Fruit fly (Drosophila melanogaster) whole organism: ENCODE measurements around the gene Jon66Cii.

Experiments used
- CG8478 ChIP-seq: fragments of >200 bp; optimal IDR thresholded peaks from 2 replicates; lab custom pipeline; 2018; ENCODE audit warnings: inconsistent platforms
- Dll ChIP-seq: fragments of >200 bp; optimal IDR thresholded peaks from 2 replicates; lab custom pipeline; 2017
- EcR ChIP-seq, 2 experiments: fragments of >200 bp; optimal IDR thresholded peaks; 2 replicates each; lab custom pipeline; 2017; ENCODE audit warnings: missing biosample characterization in 2 of 2, missing genetic modification characterization in 2 of 2, missing genetic modification reagents in 2 of 2
- pan ChIP-seq: fragments of >200 bp; optimal IDR thresholded peaks from 2 replicates; lab custom pipeline; 2017
- psq ChIP-seq: fragments of >200 bp; optimal IDR thresholded peaks from 2 replicates; lab custom pipeline; 2017
- usp ChIP-seq: fragments of >200 bp; optimal IDR thresholded peaks from 2 replicates; lab custom pipeline; 2017; ENCODE audit warnings: missing biosample characterization, missing genetic modification characterization, mixed read lengths

Jon66Cii gene

DNA sequence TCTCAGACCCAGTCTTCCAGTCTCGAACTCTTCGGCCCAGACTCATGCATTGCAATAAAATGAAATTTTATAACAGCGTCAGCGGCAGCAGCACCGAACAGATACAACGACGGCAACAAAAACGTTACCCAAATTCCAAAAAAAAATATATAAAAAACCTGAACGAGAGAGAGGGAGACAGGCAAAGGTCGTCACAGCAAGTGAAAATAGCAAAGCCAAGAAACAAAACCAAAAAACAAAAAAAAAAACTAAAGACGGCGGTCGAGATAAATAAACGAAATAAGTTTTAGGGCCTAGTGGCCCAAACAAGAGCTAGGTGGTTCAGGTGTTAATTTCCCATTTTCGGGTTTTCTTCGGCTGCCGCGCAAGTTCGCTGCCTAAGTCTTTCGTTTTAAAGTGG, 19.3 kb downstream of the Jon66Cii start:
- TF ChIP-seq CG8478 (lab: Kevin White, UChicago) (no peak), EcR (GFP tag; optimal IDR thresholded peaks at IDR 0.05; lab: Kevin White, UChicago) (no peak), pan (lab: Kevin White, UChicago) (no peak), Dll (lab: Kevin White, UChicago) (no peak), psq (lab: Kevin White, UChicago) (no peak), usp (GFP tag; lab: Kevin White, UChicago) (no peak)

DNA sequence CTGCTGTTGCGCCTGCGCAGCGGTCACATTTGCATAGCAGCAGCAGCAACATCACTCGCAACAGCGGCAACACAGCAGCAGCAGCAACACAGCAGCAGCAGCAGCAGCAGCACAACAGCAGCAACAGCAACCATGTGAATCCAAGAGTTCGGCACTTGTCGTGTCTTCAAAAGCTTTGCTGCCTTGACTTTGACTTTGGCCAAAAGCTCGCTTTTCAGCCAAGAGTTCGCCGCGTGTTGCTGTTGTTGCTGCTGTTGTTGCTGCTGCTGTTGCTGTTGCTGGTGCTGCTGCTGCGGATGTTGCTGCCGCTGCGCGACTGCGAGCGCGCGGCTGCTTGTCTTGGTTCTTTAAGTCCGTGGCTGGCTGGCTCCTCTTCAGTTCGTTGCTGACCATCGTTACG, 21.4 kb downstream of the Jon66Cii start, which contains the start of gene ImpE1:
ImpE1 (plus strand) TSS at position 371 of the 400 bp plus-strand sequence.
- no peak for TF ChIP-seq psq (lab: Kevin White, UChicago)
- no peak for TF ChIP-seq CG8478 (lab: Kevin White, UChicago)
- TF ChIP-seq pan (lab: Kevin White, UChicago), result no peak
- no peak for TF ChIP-seq EcR (GFP tag; optimal IDR thresholded peaks at IDR 0.05; lab: Kevin White, UChicago)
- TF ChIP-seq Dll (lab: Kevin White, UChicago), result peak; percentile 2
- TF ChIP-seq usp (GFP tag; lab: Kevin White, UChicago), result no peak

DNA sequence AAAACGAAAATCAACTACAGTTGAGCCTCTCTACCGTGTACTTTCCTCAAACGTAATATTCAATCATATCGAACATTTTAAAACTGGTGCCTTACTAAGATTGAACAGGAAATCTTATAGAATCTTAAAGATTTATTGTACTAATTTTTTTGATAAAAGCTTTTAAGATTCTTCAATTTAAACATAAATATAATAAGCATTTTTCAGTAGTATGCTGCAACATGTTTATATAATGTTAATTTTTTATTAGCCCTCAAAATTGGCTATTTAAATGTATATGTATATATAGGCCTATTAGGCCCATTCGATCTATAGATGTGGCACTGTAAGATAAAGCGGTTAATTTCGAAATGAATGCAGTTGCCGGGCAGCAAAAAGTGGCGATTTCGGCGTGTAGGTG, 21.9 kb downstream of the Jon66Cii start:
- TF ChIP-seq EcR (GFP tag; optimal IDR thresholded peaks at IDR 0.05; lab: Kevin White, UChicago), result no peak
- no peak for TF ChIP-seq CG8478 (lab: Kevin White, UChicago)
- TF ChIP-seq usp (GFP tag; lab: Kevin White, UChicago), result no peak
- no peak for TF ChIP-seq pan (lab: Kevin White, UChicago)
- TF ChIP-seq Dll (lab: Kevin White, UChicago), result no peak
- TF ChIP-seq psq (lab: Kevin White, UChicago), result no peak

DNA sequence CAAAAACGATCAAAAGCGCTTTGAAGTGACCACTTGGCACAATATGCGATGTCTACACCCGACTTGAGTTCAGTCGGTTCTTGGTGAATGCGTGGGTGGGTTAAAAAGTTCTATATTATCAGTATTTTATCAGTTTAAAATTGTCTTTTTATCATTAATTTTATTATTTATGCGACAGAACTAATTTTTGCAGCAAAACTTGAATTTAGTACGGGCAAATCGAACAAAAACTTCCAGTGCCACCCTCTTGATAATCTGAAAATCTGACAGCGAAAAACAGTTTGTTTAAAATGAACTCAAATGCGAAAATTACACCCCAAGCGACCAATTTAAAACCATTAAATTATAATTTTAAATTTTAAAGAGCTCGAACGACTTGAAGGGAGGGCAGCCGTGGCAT, 22.5 kb downstream of the Jon66Cii start:
- TF ChIP-seq Dll (lab: Kevin White, UChicago), result no peak
- no peak for TF ChIP-seq pan (lab: Kevin White, UChicago)
- no peak for TF ChIP-seq psq (lab: Kevin White, UChicago)
- no peak for TF ChIP-seq CG8478 (lab: Kevin White, UChicago)
- no peak for TF ChIP-seq EcR (GFP tag; optimal IDR thresholded peaks at IDR 0.05; lab: Kevin White, UChicago)
- TF ChIP-seq usp (GFP tag; lab: Kevin White, UChicago), result no peak

DNA sequence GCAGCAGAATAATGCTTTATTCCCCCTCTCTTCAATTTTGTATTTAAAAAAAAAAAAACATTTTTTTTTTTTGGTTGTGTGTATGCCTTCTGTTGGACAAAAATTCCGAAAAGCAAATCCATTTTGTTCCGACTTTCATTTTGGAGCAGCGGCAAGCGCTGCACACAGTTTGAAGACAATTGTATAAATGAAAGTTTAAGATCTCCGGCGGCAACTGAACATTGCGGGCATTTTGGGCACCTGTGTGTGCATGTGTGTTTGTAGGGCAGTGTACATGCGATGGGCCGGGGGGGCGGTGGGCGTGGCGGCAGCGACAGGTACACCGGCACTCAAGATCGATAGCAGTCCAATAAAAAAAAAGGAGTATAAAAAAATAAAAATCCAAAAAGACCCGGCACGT, 24.0 kb downstream of the Jon66Cii start:
- no peak for TF ChIP-seq pan (lab: Kevin White, UChicago)
- no peak for TF ChIP-seq psq (lab: Kevin White, UChicago)
- no peak for TF ChIP-seq Dll (lab: Kevin White, UChicago)
- TF ChIP-seq EcR (GFP tag; optimal IDR thresholded peaks at IDR 0.05; lab: Kevin White, UChicago), result no peak
- no peak for TF ChIP-seq CG8478 (lab: Kevin White, UChicago)
- no peak for TF ChIP-seq usp (GFP tag; lab: Kevin White, UChicago)

DNA sequence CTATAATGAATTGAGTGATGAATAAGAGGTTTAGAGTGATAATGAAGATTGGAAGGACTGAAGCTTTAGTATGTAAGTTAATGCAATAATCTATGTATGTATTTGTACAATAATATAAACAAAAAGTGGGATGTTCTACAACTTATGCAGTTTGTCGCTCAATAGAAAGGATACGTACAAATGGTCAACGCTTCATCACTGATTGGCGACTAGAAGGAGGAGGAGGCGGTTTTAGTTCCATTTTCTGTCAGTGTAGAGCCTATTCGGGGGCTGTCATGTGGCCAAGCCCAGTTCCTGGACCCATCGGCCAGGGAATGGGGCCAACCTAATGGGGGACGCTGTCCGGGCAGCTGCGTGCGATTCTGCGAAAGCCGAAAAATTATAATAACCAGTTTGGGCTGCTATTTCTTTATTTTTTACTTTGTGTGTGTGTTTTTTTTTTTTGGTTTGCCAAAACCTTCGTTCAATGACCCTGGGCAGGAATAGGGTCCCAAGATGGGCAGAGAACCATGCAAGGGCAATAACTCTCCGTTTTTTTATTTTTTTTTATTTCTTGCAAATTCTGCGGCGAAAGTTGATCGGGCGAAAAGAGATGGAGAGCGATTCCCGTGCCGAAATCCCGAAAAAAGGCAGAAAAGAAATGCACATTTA, 24.6 kb downstream of the Jon66Cii start:
- TF ChIP-seq Dll (lab: Kevin White, UChicago) (no peak), EcR (GFP tag; optimal IDR thresholded peaks at IDR 0.05; lab: Kevin White, UChicago) (peak in 1 of 2 experiments; percentile 9)

DNA sequence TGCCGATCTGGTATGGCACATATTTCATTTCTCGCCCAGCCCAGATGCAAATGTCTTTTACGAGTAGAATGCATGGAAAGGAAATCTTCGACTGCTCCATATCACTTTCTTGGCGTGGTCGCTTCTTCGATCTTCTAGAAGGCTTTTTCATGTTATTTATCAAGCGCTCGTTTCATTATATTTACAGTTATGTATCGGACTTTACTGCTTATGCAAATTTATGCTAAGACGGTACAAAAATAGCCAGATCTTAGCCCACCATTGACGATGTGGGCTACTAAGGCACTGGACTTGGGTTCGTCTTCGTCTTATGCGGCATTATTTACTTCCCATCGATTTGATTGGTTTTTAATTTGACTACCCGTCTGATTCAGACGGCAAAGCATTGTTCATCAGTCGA, 30.2 kb downstream of the Jon66Cii start:
- TF ChIP-seq usp (GFP tag; lab: Kevin White, UChicago) (no peak), EcR (GFP tag; optimal IDR thresholded peaks at IDR 0.05; lab: Kevin White, UChicago) (no peak), psq (lab: Kevin White, UChicago) (no peak), CG8478 (lab: Kevin White, UChicago) (no peak), Dll (lab: Kevin White, UChicago) (no peak), pan (lab: Kevin White, UChicago) (no peak)

DNA sequence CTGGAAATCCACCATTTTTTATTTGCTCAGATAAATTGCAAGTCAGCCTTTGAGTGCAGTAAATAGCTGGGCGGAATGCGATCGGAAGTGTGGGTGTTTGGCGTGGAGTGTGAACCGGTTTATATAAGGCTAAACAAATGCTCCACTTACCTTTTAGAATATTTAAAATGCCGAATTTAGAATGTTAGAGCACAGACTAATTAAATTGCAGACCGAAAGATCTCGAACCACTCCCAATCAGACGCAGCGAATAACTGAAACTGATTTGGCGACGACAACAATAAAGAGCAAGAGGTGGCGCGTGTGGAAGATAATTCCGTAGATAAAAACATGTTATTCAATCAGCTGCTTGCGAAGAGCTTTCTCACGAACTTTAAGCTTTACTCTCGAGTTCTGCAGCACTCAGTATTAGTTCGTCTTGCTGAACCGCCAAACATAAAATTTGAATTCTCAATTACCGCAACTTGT, 32.8 kb downstream of the Jon66Cii start, which contains the start of gene Idh:
Idh (minus strand) TSS at position 264 of the 468 bp plus-strand sequence.
- TF ChIP-seq EcR (GFP tag; optimal IDR thresholded peaks at IDR 0.05; lab: Kevin White, UChicago) (no peak), usp (GFP tag; lab: Kevin White, UChicago) (no peak), Dll (lab: Kevin White, UChicago) (no peak), CG8478 (lab: Kevin White, UChicago) (no peak), pan (lab: Kevin White, UChicago) (no peak), psq (lab: Kevin White, UChicago) (no peak)

DNA sequence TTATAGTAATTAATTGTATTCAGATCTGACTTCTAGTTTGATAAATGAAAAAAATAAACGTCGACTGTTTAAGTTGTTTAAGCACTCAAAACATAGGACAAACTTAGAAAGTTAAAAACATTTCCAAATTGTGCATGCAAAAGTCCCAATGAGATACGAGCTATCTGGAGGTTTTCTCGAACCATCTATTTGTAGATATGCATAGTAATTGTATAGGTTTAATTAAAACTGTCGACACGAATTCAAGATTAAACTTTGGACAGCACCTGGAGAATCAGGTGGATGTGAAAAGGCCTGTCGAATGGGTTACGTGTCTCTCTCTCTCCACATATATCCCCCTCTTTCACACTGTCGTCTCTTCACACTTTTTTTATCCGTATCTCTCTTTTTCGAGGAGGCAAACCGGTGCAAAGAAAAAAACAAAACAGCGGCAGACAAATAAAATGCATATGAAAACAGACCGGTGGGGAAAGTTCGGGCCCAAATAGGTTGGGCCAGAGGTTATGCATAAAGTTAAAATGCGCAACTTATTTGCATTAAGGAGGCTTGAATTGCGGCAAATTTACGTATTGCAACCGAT, 33.3 kb downstream of the Jon66Cii start:
- TF ChIP-seq EcR (GFP tag; optimal IDR thresholded peaks at IDR 0.05; lab: Kevin White, UChicago) (no peak), Dll (lab: Kevin White, UChicago) (no peak), CG8478 (lab: Kevin White, UChicago) (no peak), psq (lab: Kevin White, UChicago) (no peak), usp (GFP tag; lab: Kevin White, UChicago) (no peak), pan (lab: Kevin White, UChicago) (no peak)

DNA sequence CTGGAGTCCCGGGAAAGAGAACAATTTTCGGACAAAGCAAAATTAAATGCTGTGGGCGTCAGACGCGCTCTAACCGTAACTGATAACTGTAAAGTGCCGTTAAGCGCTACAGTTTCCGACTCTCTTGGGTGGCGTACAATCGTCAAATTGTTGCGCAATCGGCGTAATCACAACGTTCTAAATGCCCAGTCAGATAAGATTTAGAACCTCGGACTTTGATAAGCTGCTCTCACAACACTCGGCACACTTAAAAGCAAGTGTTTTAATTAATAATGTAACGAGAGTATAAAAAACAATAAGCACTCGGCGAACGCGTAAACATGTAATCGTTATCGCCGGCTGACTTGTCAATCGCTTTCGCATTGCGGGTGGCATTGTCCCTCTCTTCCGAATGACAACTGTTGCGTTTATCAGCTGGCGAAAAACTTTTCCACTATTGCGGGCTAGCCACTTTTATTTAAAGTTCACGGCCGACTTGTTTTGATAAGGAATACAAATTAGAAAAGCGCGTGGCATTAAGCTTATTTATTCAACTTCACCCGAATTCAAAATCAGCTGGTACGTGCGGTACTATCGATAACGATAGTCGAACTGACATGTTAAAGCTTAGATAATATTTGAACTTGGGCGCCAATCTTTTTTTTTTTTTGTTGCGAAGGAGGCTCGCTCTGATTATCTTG, 34.5 kb downstream of the Jon66Cii start:
- TF ChIP-seq usp (GFP tag; lab: Kevin White, UChicago) (no peak), EcR (GFP tag; optimal IDR thresholded peaks at IDR 0.05; lab: Kevin White, UChicago) (no peak), pan (lab: Kevin White, UChicago) (no peak), CG8478 (lab: Kevin White, UChicago) (no peak), psq (lab: Kevin White, UChicago) (no peak), Dll (lab: Kevin White, UChicago) (no peak)

DNA sequence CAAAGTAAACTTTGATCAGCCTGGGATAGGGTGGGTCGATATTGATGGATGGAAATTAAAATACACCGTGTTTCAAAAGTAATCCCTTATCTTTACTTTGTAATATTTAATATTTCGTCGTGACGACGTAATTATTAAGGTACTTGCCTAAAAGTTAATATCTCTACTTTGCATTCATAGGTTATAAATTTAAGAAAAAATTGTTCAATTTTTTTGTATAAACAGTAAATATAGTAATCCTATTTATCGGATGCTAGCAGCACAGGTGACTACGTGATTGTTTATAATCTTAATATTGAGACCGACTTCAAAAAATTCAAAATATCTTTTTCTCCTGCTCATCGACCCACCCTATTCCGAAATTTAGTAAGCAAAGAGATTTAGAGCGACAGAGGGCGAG, 35.3 kb downstream of the Jon66Cii start:
- no peak for TF ChIP-seq Dll (lab: Kevin White, UChicago)
- TF ChIP-seq psq (lab: Kevin White, UChicago), result no peak
- no peak for TF ChIP-seq usp (GFP tag; lab: Kevin White, UChicago)
- no peak for TF ChIP-seq CG8478 (lab: Kevin White, UChicago)
- TF ChIP-seq pan (lab: Kevin White, UChicago), result no peak
- no peak for TF ChIP-seq EcR (GFP tag; optimal IDR thresholded peaks at IDR 0.05; lab: Kevin White, UChicago)
